Worm (Caenorhabditis elegans) whole organism, L1 larva: Measurements from ENCODE around the gene C45B2.2.

Experiments used
- C04F5.9 ChIP-seq: sonication (generic microtip); optimal IDR thresholded peaks from 2 replicates; lab custom pipeline; 2016; ENCODE audit warnings: missing genetic modification characterization, missing compliant biosample characterization
- C34B4.2 ChIP-seq: sonication (generic microtip); optimal IDR thresholded peaks from 2 replicates; lab custom pipeline; 2017; ENCODE audit warnings: mild to moderate bottlenecking, missing genetic modification characterization, missing compliant biosample characterization
- F16B12.6 ChIP-seq: fragments of 150-350 bp; optimal IDR thresholded peaks from 2 replicates; lab custom pipeline; 2014; ENCODE audit warnings: missing biosample characterization, missing genetic modification characterization
- blmp-1 ChIP-seq: fragments of 150-350 bp; optimal IDR thresholded peaks from 2 replicates; lab custom pipeline; 2014; ENCODE audit warnings: missing biosample characterization, missing genetic modification characterization
- fkh-10 ChIP-seq: sonication (generic microtip); optimal IDR thresholded peaks from 2 replicates; lab custom pipeline; 2017; ENCODE audit warnings: missing biosample characterization, missing genetic modification reagents, missing genetic modification characterization
- hpl-2 ChIP-seq: fragments of 150-350 bp; optimal IDR thresholded peaks from 2 replicates; lab custom pipeline; 2014; ENCODE audit warnings: missing biosample characterization, missing genetic modification reagents, missing genetic modification characterization
- lin-39 ChIP-seq: fragments of 150-350 bp; optimal IDR thresholded peaks from 2 replicates; lab custom pipeline; 2014; ENCODE audit warnings: missing biosample characterization, missing genetic modification reagents, missing genetic modification characterization
- mab-9 ChIP-seq: fragments of 200-800 bp; sonication (Bioruptor generic); IDR thresholded peaks from 2 replicates; pipeline ENCODE4 v1.3.6; 2022; ENCODE audit warnings: missing genetic modification reagents, missing genetic modification characterization, missing compliant biosample characterization
- nhr-12 ChIP-seq: sonication (generic microtip); optimal IDR thresholded peaks from 2 replicates; lab custom pipeline; 2017; ENCODE audit warnings: missing biosample characterization, missing genetic modification characterization
- nhr-77 ChIP-seq: fragments of 150-350 bp; optimal IDR thresholded peaks from 2 replicates; lab custom pipeline; 2014; ENCODE audit warnings: missing biosample characterization, missing genetic modification characterization
- snu-23 ChIP-seq: sonication (generic microtip); optimal IDR thresholded peaks from 2 replicates; lab custom pipeline; 2016; ENCODE audit warnings: missing genetic modification characterization, missing compliant biosample characterization
- tbx-2 ChIP-seq: sonication (generic microtip); optimal IDR thresholded peaks from 2 replicates; lab custom pipeline; 2016; ENCODE audit warnings: missing genetic modification characterization, missing compliant biosample characterization
- unc-86 ChIP-seq: sonication (generic microtip); optimal IDR thresholded peaks from 2 replicates; lab custom pipeline; 2016; ENCODE audit warnings: missing genetic modification characterization, missing compliant biosample characterization
- ztf-11 ChIP-seq, 2 experiments: sonication (generic microtip); optimal IDR thresholded peaks; 2 replicates each; lab custom pipeline; 2016 to 2017; ENCODE audit warnings: missing genetic modification characterization in 2 of 2, missing biosample characterization in 1 of 2, missing compliant biosample characterization in 1 of 2

ce11 chrX:6087676-6088075, 3.1 kb downstream of the C45B2.2 start, which contains the start of gene C45B2.8:
- TF ChIP-seq ztf-11 (tag; optimal IDR thresholded peaks at IDR 0.05; lab: Kevin White, UChicago) (no peak), tbx-2 (tag; lab: Kevin White, UChicago) (no peak), C04F5.9 (tag; lab: Kevin White, UChicago) (no peak), nhr-77 (no peak), nhr-12 (tag; lab: Kevin White, UChicago) (no peak), blmp-1 (tag; lab: Kevin White, UChicago) (no peak), lin-39 (tag; lab: Kevin White, UChicago) (no peak), F16B12.6 (tag; lab: Kevin White, UChicago) (no peak), mab-9 (no peak), hpl-2 (no peak), snu-23 (no peak), fkh-10 (no peak), unc-86 (tag; lab: Kevin White, UChicago) (no peak), C34B4.2 (tag; lab: Kevin White, UChicago) (no peak)
